Fruit fly (Drosophila melanogaster) whole organism, embryonic: ENCODE data around the gene D12.

Source experiments
- Aef1 ChIP-seq: fragments of 200-800 bp; sonication (Bioruptor generic); IDR thresholded peaks from 3 replicates; pipeline ENCODE4 v1.3.6; 2022; ENCODE audit warnings: missing biosample characterization, missing genetic modification characterization
- CG11456 ChIP-seq: fragments of 200-800 bp; sonication (Bioruptor generic); IDR thresholded peaks from 3 replicates; pipeline ENCODE4 v1.3.6; 2022; ENCODE audit warnings: missing biosample characterization, missing genetic modification characterization
- CG1233 ChIP-seq: fragments of 200-800 bp; sonication (Bioruptor generic); optimal IDR thresholded peaks from 4 replicates; lab custom pipeline; 2018; ENCODE audit warnings: missing biosample characterization, mild to moderate bottlenecking, missing genetic modification characterization
- CG12942 ChIP-seq: fragments of 200-800 bp; sonication (Bioruptor generic); optimal IDR thresholded peaks from 3 replicates; lab custom pipeline; 2016; ENCODE audit warnings: missing biosample characterization, missing genetic modification characterization
- CG13287 ChIP-seq: fragments of 200-800 bp; sonication (Bioruptor generic); IDR thresholded peaks from 2 replicates; pipeline ENCODE4 v1.3.6; 2022; ENCODE audit warnings: missing biosample characterization, missing genetic modification characterization; ENCODE audit not compliant: partially characterized antibody
- CG14860 ChIP-seq: fragments of 200-800 bp; sonication (Bioruptor generic); IDR thresholded peaks from 3 replicates; pipeline ENCODE4 v1.3.6; 2022; ENCODE audit warnings: missing biosample characterization, missing genetic modification characterization; ENCODE audit not compliant: partially characterized antibody
- CG1529 ChIP-seq: fragments of 200-800 bp; sonication (Bioruptor generic); optimal IDR thresholded peaks from 3 replicates; lab custom pipeline; 2018; ENCODE audit warnings: missing biosample characterization, missing genetic modification characterization
- CG1602 ChIP-seq: fragments of 200-800 bp; sonication (Bioruptor generic); optimal IDR thresholded peaks from 3 replicates; lab custom pipeline; 2016; ENCODE audit warnings: missing biosample characterization, missing genetic modification characterization
- CG2889 ChIP-seq: fragments of 200-800 bp; sonication (Bioruptor generic); IDR thresholded peaks from 3 replicates; pipeline ENCODE4 v1.3.6; 2022; ENCODE audit warnings: missing biosample characterization, missing genetic modification characterization
- CG3065 ChIP-seq: fragments of 200-800 bp; sonication (Bioruptor generic); optimal IDR thresholded peaks from 2 replicates; lab custom pipeline; 2016; ENCODE audit warnings: missing biosample characterization, missing genetic modification characterization
- CG3163 ChIP-seq: fragments of 200-800 bp; sonication (Bioruptor generic); optimal IDR thresholded peaks from 3 replicates; lab custom pipeline; 2016; ENCODE audit warnings: missing biosample characterization, missing genetic modification characterization
- CG3281 ChIP-seq: fragments of 200-800 bp; sonication (Bioruptor generic); optimal IDR thresholded peaks from 3 replicates; lab custom pipeline; 2017; ENCODE audit warnings: missing biosample characterization, mild to moderate bottlenecking, missing genetic modification characterization
- CG3726 ChIP-seq: fragments of 200-800 bp; sonication (Bioruptor generic); IDR thresholded peaks from 3 replicates; pipeline ENCODE4, ENCODE4 v1.3.6; 2022; ENCODE audit warnings: missing biosample characterization, missing genetic modification characterization
- CG4424 ChIP-seq: fragments of 200-800 bp; sonication (Bioruptor generic); optimal IDR thresholded peaks from 3 replicates; lab custom pipeline; 2016; ENCODE audit warnings: missing biosample characterization, missing genetic modification characterization
- CG6272 ChIP-seq: fragments of 200-800 bp; sonication (Bioruptor generic); IDR thresholded peaks from 2 replicates; pipeline ENCODE4 v1.3.6; 2022; ENCODE audit warnings: missing biosample characterization, missing genetic modification characterization
- CG9215 ChIP-seq: fragments of 200-800 bp; sonication (Bioruptor generic); IDR thresholded peaks from 2 replicates; pipeline ENCODE4 v1.3.6; 2022; ENCODE audit warnings: missing biosample characterization, missing genetic modification characterization
- CG9797 ChIP-seq: fragments of 200-800 bp; sonication (Bioruptor generic); optimal IDR thresholded peaks from 3 replicates; lab custom pipeline; 2018; ENCODE audit warnings: missing biosample characterization, mild to moderate bottlenecking, missing genetic modification characterization
- CHES-1-like ChIP-seq: fragments of 200-800 bp; sonication (Bioruptor generic); optimal IDR thresholded peaks from 2 replicates; lab custom pipeline; 2016; ENCODE audit warnings: missing biosample characterization, missing genetic modification characterization
- Camta ChIP-seq: fragments of 200-800 bp; sonication (Bioruptor generic); optimal IDR thresholded peaks from 2 replicates; lab custom pipeline; 2016; ENCODE audit warnings: missing biosample characterization, missing genetic modification characterization
- D ChIP-seq, 2 experiments: fragments of 200-800 bp in 1 of 2; fragments of >200 bp in 1 of 2; sonication (Bioruptor generic) in 1 of 2; optimal IDR thresholded peaks; 2 replicates in 1 of 2; 3 replicates in 1 of 2; lab custom pipeline; 2017; ENCODE audit warnings: mild to moderate bottlenecking in 1 of 2, missing biosample characterization in 1 of 2, missing genetic modification characterization in 1 of 2, missing genetic modification reagents in 1 of 2
- Ets65A ChIP-seq: fragments of 200-800 bp; sonication (Bioruptor generic); peaks from one replicate; lab custom pipeline; 2016; ENCODE audit warnings: missing biosample characterization, missing genetic modification characterization
- HLH54F ChIP-seq: fragments of 200-800 bp; sonication (Bioruptor generic); optimal IDR thresholded peaks from 3 replicates; lab custom pipeline; 2016; ENCODE audit warnings: missing biosample characterization, missing genetic modification characterization
- Oaz ChIP-seq: fragments of 200-800 bp; sonication (Bioruptor generic); IDR thresholded peaks from 2 replicates; pipeline ENCODE4 v1.3.6; 2022; ENCODE audit warnings: missing biosample characterization, missing genetic modification characterization
- Opbp ChIP-seq: fragments of 200-800 bp; sonication (Bioruptor generic); IDR thresholded peaks from 3 replicates; pipeline ENCODE4 v1.3.6; 2022; ENCODE audit warnings: missing biosample characterization, missing genetic modification characterization; ENCODE audit not compliant: partially characterized antibody
- PHDP ChIP-seq: fragments of 200-800 bp; sonication (Bioruptor generic); optimal IDR thresholded peaks from 3 replicates; lab custom pipeline; 2018; ENCODE audit warnings: missing biosample characterization, mild to moderate bottlenecking, missing genetic modification characterization, moderate library complexity
- Trl ChIP-seq, 3 experiments: fragments of >200 bp in 2 of 3; fragments of 200-800 bp in 1 of 3; sonication (Bioruptor generic) in 1 of 3; optimal IDR thresholded peaks; 2 replicates in 1 of 3; 3 replicates in 2 of 3; lab custom pipeline; 2016 to 2017; ENCODE audit warnings: missing biosample characterization in 1 of 3, missing genetic modification characterization in 1 of 3
- Usf ChIP-seq: fragments of 200-800 bp; sonication (Bioruptor generic); optimal IDR thresholded peaks from 2 replicates; lab custom pipeline; 2017; ENCODE audit warnings: missing genotype, missing biosample characterization, missing genetic modification characterization
- Xbp1 ChIP-seq: fragments of 200-800 bp; sonication (Bioruptor generic); optimal IDR thresholded peaks from 3 replicates; lab custom pipeline; 2016; ENCODE audit warnings: missing biosample characterization, mild to moderate bottlenecking, missing genetic modification characterization
- cad ChIP-seq: fragments of >200 bp; optimal IDR thresholded peaks from 2 replicates; lab custom pipeline; 2017; ENCODE audit warnings: missing biosample characterization, missing genetic modification characterization
- cas ChIP-seq: fragments of 200-800 bp; sonication (Bioruptor generic); IDR thresholded peaks from 2 replicates; pipeline ENCODE4 v1.3.6; 2022; ENCODE audit warnings: missing biosample characterization, missing genetic modification characterization
- caup ChIP-seq: fragments of 200-800 bp; sonication (Bioruptor generic); optimal IDR thresholded peaks from 3 replicates; lab custom pipeline; 2017; ENCODE audit warnings: missing biosample characterization, mild to moderate bottlenecking, missing genetic modification characterization, moderate library complexity; ENCODE audit not compliant: severe bottlenecking
- crc ChIP-seq: fragments of 200-800 bp; sonication (Bioruptor generic); optimal IDR thresholded peaks from 2 replicates; lab custom pipeline; 2016; ENCODE audit warnings: missing biosample characterization, missing genetic modification characterization
- croc ChIP-seq: fragments of 200-800 bp; sonication (Bioruptor generic); conservative IDR thresholded peaks from 3 replicates; pipeline ENCODE4 v1.3.6; 2022; ENCODE audit warnings: missing biosample characterization, missing genetic modification characterization
- da ChIP-seq: fragments of 200-800 bp; sonication (Bioruptor generic); optimal IDR thresholded peaks from 2 replicates; lab custom pipeline; 2016; ENCODE audit warnings: missing biosample characterization, missing genetic modification characterization
- dm ChIP-seq: fragments of 200-800 bp; sonication (Bioruptor generic); optimal IDR thresholded peaks from 3 replicates; lab custom pipeline; 2016; ENCODE audit warnings: missing biosample characterization, missing genetic modification characterization
- en ChIP-seq: fragments of 200-800 bp; sonication (Bioruptor generic); optimal IDR thresholded peaks from 2 replicates; lab custom pipeline; 2016; ENCODE audit warnings: missing biosample characterization, missing genetic modification characterization
- fd64A ChIP-seq: fragments of 200-800 bp; sonication (Bioruptor generic); optimal IDR thresholded peaks from 3 replicates; lab custom pipeline; 2018; ENCODE audit warnings: missing biosample characterization, mild to moderate bottlenecking, missing genetic modification characterization
- gfzf ChIP-seq: fragments of 200-800 bp; sonication (Bioruptor generic); optimal IDR thresholded peaks from 2 replicates; lab custom pipeline; 2016; ENCODE audit warnings: missing biosample characterization, mild to moderate bottlenecking, missing genetic modification characterization, moderate library complexity
- h ChIP-seq: fragments of >200 bp; optimal IDR thresholded peaks from 2 replicates; lab custom pipeline; 2017
- ken ChIP-seq: fragments of 200-800 bp; sonication (Bioruptor generic); IDR thresholded peaks from 3 replicates; pipeline ENCODE4 v1.3.6; 2022; ENCODE audit warnings: missing biosample characterization, missing genetic modification characterization
- otp ChIP-seq: fragments of 200-800 bp; sonication (Bioruptor generic); IDR thresholded peaks from 3 replicates; pipeline ENCODE4, ENCODE4 v1.3.6; 2022; ENCODE audit warnings: missing biosample characterization, missing genetic modification characterization
- peb ChIP-seq: fragments of 200-800 bp; sonication (Bioruptor generic); IDR thresholded peaks from 2 replicates; pipeline ENCODE4 v1.3.6; 2022; ENCODE audit warnings: missing biosample characterization, missing genetic modification characterization
- pho ChIP-seq: fragments of 200-800 bp; sonication (Bioruptor generic); optimal IDR thresholded peaks from 2 replicates; lab custom pipeline; 2016; ENCODE audit warnings: missing biosample characterization, missing genetic modification characterization
- sisA ChIP-seq: fragments of 200-800 bp; sonication (Bioruptor generic); IDR thresholded peaks from 2 replicates; pipeline ENCODE4 v1.3.6; 2022; ENCODE audit warnings: missing biosample characterization, missing genetic modification characterization
- slbo ChIP-seq: fragments of 200-800 bp; sonication (Bioruptor generic); IDR thresholded peaks from 2 replicates; pipeline ENCODE4 v1.3.6; 2022; ENCODE audit warnings: missing biosample characterization, missing genetic modification characterization
- tgo ChIP-seq: fragments of 200-800 bp; sonication (Bioruptor generic); IDR thresholded peaks from 3 replicates; pipeline ENCODE4 v1.3.6; 2022; ENCODE audit warnings: missing biosample characterization, missing genetic modification characterization
- tio ChIP-seq: fragments of 200-800 bp; sonication (Bioruptor generic); optimal IDR thresholded peaks from 2 replicates; lab custom pipeline; 2017; ENCODE audit warnings: missing biosample characterization, missing genetic modification characterization, inconsistent platforms
- tna ChIP-seq: fragments of 200-800 bp; sonication (Bioruptor generic); IDR thresholded peaks from 2 replicates; pipeline ENCODE4 v1.3.6; 2022; ENCODE audit warnings: missing biosample characterization, missing genetic modification characterization; ENCODE audit not compliant: partially characterized antibody
- vfl ChIP-seq: fragments of 200-800 bp; sonication (Bioruptor generic); optimal IDR thresholded peaks from 2 replicates; lab custom pipeline; 2016; ENCODE audit warnings: missing biosample characterization, missing genetic modification characterization
- wor ChIP-seq: fragments of 200-800 bp; sonication (Bioruptor generic); IDR thresholded peaks from 2 replicates; pipeline ENCODE4 v1.3.6; 2022; ENCODE audit warnings: missing biosample characterization, missing genetic modification characterization
- yki ChIP-seq: fragments of >200 bp; optimal IDR thresholded peaks from 3 replicates; lab custom pipeline; 2018
- zen2 ChIP-seq: fragments of 200-800 bp; sonication (Bioruptor generic); IDR thresholded peaks from 3 replicates; pipeline ENCODE4 v1.3.6; 2022; ENCODE audit warnings: missing biosample characterization, missing genetic modification characterization; ENCODE audit not compliant: partially characterized antibody

Gene D12

DNA sequence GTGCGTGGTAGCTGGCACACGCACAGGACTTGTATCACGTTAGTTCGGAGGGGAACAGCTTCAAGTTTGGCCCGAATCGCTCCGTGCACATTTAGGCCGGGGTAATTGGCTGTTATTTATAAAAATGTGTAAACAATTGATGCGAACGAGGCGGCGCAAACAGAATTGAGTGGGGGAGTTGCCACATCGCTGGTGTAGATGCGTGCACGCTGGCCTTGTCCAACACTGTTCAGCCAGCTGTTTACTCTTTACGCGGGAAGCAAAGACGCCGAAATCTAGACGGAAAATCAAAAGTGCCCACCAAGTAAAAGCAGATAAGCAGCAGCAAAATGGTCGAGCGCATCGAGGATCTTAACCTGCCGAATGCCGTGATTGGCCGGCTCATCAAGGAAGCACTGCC is at the start of gene D12, which contains the start of gene Chrac-14 (continued):
- TF ChIP-seq otp (GFP tag; lab: Robert Waterston, UW): no peak
- TF ChIP-seq gfzf (GFP tag; lab: Kevin White, UChicago): peak; percentile 1
- no peak for TF ChIP-seq Usf
- TF ChIP-seq CG6272: no peak
- no peak for TF ChIP-seq tgo (GFP tag; lab: Robert Waterston, UW)
- no peak for TF ChIP-seq yki
- no peak for TF ChIP-seq zen2 (GFP tag; lab: Robert Waterston, UW)
- no peak for TF ChIP-seq caup (GFP tag; lab: Kevin White, UChicago)
- TF ChIP-seq croc (GFP tag; lab: Robert Waterston, UW): no peak
- no peak for TF ChIP-seq CG4424 (GFP tag; lab: Kevin White, UChicago)
- peak; percentile 13; the same call in 1 of the 2 replicates for TF ChIP-seq sisA
- peak; percentile 56; the same call in 1 of the 3 replicates for TF ChIP-seq ken (GFP tag; lab: Robert Waterston, UW)
- TF ChIP-seq Ets65A (GFP tag; lab: Kevin White, UChicago): no peak
- no peak for TF ChIP-seq tna
- TF ChIP-seq pho (GFP tag; lab: Kevin White, UChicago): no peak
- peak; percentile 23 for TF ChIP-seq Xbp1
- no peak for TF ChIP-seq D (optimal IDR thresholded peaks at IDR 0.05; lab: Kevin White, UChicago)
- no peak for TF ChIP-seq D (GFP tag; optimal IDR thresholded peaks at IDR 0.05; lab: Kevin White, UChicago)
- TF ChIP-seq CG9797 (GFP tag; lab: Kevin White, UChicago): no peak
- no peak for TF ChIP-seq CG12942 (GFP tag; lab: Kevin White, UChicago)
- TF ChIP-seq cad (GFP tag; lab: Kevin White, UChicago): no peak
- no peak for TF ChIP-seq CG11456 (GFP tag; lab: Robert Waterston, UW)
- no peak for TF ChIP-seq CHES-1-like (GFP tag; lab: Kevin White, UChicago)
- 0 out of 3 replicates have a peak, but pooled peaks have one; percentile 7 for TF ChIP-seq Opbp (GFP tag; lab: Robert Waterston, UW)
- no peak for TF ChIP-seq cas (GFP tag; lab: Robert Waterston, UW)
- TF ChIP-seq CG1529 (GFP tag; lab: Kevin White, UChicago): no peak
- no peak for TF ChIP-seq crc (GFP tag; lab: Kevin White, UChicago)
- no peak for TF ChIP-seq CG3065 (GFP tag; lab: Kevin White, UChicago)
- TF ChIP-seq Trl (optimal IDR thresholded peaks at IDR 0.05; lab: Kevin White, UChicago): no peak
- no peak for TF ChIP-seq Trl (GFP tag; optimal IDR thresholded peaks at IDR 0.05; lab: Kevin White, UChicago)
- no peak for TF ChIP-seq HLH54F (GFP tag; lab: Kevin White, UChicago)
- TF ChIP-seq CG1602: no peak
- TF ChIP-seq en (GFP tag; lab: Kevin White, UChicago): no peak
- TF ChIP-seq CG2889 (GFP tag; lab: Robert Waterston, UW): no peak
- TF ChIP-seq tio (GFP tag; lab: Kevin White, UChicago): no peak
- no peak for TF ChIP-seq Camta (GFP tag; lab: Kevin White, UChicago)
- no peak for TF ChIP-seq CG9215
- peak; percentile 37; the same call in 1 of the 2 replicates for TF ChIP-seq slbo (GFP tag; lab: Robert Waterston, UW)
- TF ChIP-seq CG3163 (GFP tag; lab: Kevin White, UChicago): no peak
- no peak for TF ChIP-seq wor (GFP tag; lab: Robert Waterston, UW)
- no peak for TF ChIP-seq peb (GFP tag; lab: Robert Waterston, UW)
- TF ChIP-seq CG13287 (GFP tag; lab: Robert Waterston, UW): 0 out of 2 replicates have a peak, but pooled peaks have one; percentile 33
- no peak for TF ChIP-seq CG14860 (GFP tag; lab: Robert Waterston, UW)
- no peak for TF ChIP-seq CG1233
- no peak for TF ChIP-seq PHDP (tag; lab: Kevin White, UChicago)
- no peak for TF ChIP-seq Aef1 (GFP tag; lab: Robert Waterston, UW)
- TF ChIP-seq fd64A (GFP tag; lab: Kevin White, UChicago): no peak
- no peak for TF ChIP-seq h (lab: Kevin White, UChicago)
- TF ChIP-seq Oaz (GFP tag; lab: Robert Waterston, UW): no peak
- no peak for TF ChIP-seq vfl (GFP tag; lab: Kevin White, UChicago)
- TF ChIP-seq dm (GFP tag; lab: Kevin White, UChicago): peak; percentile 24
- no peak for TF ChIP-seq da (GFP tag; lab: Kevin White, UChicago)
- TF ChIP-seq CG3726 (GFP tag; lab: Robert Waterston, UW): no peak
- no peak for TF ChIP-seq CG3281 (GFP tag; lab: Kevin White, UChicago)
